Worm (Caenorhabditis elegans): ENCODE measurements around the gene T14B4.9.

- no peak for TF ChIP-seq cog-1 (tag; optimal IDR thresholded peaks at IDR 0.05)
- no peak for TF ChIP-seq ztf-23 (GFP tag; IDR thresholded peaks at IDR 0.05)
- no peak for TF ChIP-seq klf-2 (GFP tag; conservative IDR thresholded peaks at IDR 0.05)
- no peak for TF ChIP-seq flt-1 (GFP tag; IDR thresholded peaks at IDR 0.05)
Observed at ce11 chrII:6752850-6753249, 19.2 kb upstream of the T14B4.9 start, which contains the start of gene F41G3.21.
